Worm (Caenorhabditis elegans) whole organism, L4 larva: ENCODE measurements around the gene ZK643.2.

Experiments used
- ama-1 ChIP-seq: fragments of 150-350 bp; optimal IDR thresholded peaks from 2 replicates; lab custom pipeline; 2014; ENCODE audit warnings: inconsistent platforms, mixed read lengths
- jun-1 ChIP-seq: fragments of 150-350 bp; optimal IDR thresholded peaks from 2 replicates; lab custom pipeline; 2014; ENCODE audit warnings: missing biosample characterization, missing genetic modification reagents, missing genetic modification characterization
- pha-4 ChIP-seq, 2 experiments: fragments of 150-350 bp in 1 of 2; fragments of 200-800 bp in 1 of 2; sonication (Bioruptor generic) in 1 of 2; IDR thresholded peaks in 1 of 2; optimal IDR thresholded peaks in 1 of 2; 2 replicates each; pipeline versions ENCODE4 v1.3.6 to Lab custom; 2014 to 2022; ENCODE audit warnings: missing genetic modification characterization in 2 of 2, missing genetic modification reagents in 2 of 2, missing biosample characterization in 1 of 2, missing compliant biosample characterization in 1 of 2

- no peak for TF ChIP-seq jun-1 (tag; lab: Kevin White, UChicago)
- TF ChIP-seq pha-4 (GFP tag; IDR thresholded peaks at IDR 0.05; lab: Robert Waterston, UW), result no peak
- no peak for TF ChIP-seq pha-4 (tag; optimal IDR thresholded peaks at IDR 0.05; lab: Kevin White, UChicago)
- TF ChIP-seq ama-1 (lab: Kevin White, UChicago), result no peak
These were observed 29.8 kb upstream of the ZK643.2 start for ce11 chrIII:8926512-8926911.
